Fruit fly (Drosophila melanogaster) Kc167 (cell line): ENCODE measurements around the gene Naxe.

Experiments
- Myc ChIP-seq: fragments of >200 bp; optimal IDR thresholded peaks from 2 replicates; lab custom pipeline; 2017; ENCODE audit warnings: missing external identifiers
- Sin3A ChIP-seq: fragments of >200 bp; optimal IDR thresholded peaks from 2 replicates; lab custom pipeline; 2018; ENCODE audit warnings: missing external identifiers
- h ChIP-seq: fragments of >200 bp; optimal IDR thresholded peaks from 3 replicates; lab custom pipeline; 2018; ENCODE audit warnings: missing external identifiers
- insv ChIP-seq: fragments of >200 bp; optimal IDR thresholded peaks from 3 replicates; lab custom pipeline; 2018; ENCODE audit warnings: missing external identifiers
- psq ChIP-seq: fragments of >200 bp; optimal IDR thresholded peaks from 2 replicates; lab custom pipeline; 2017; ENCODE audit warnings: missing external identifiers
- ttk ChIP-seq: sonication (Bioruptor generic); optimal IDR thresholded peaks from 2 replicates; lab custom pipeline; 2017; ENCODE audit warnings: missing external identifiers

dm6 chrX:10061327-10061726 is 24.6 kb downstream of the Naxe start, which contains the start of gene Gr9a:
- no peak for TF ChIP-seq ttk (lab: Kevin White, UChicago)
- TF ChIP-seq h (lab: Kevin White, UChicago): no peak
- no peak for TF ChIP-seq psq
- TF ChIP-seq Myc (lab: Kevin White, UChicago): no peak
- no peak for TF ChIP-seq insv (lab: Kevin White, UChicago)
- TF ChIP-seq Sin3A (lab: Kevin White, UChicago): no peak
